Worm (Caenorhabditis elegans) whole organism, L4 larva: ENCODE measurements around the gene efk-1.

Experiments
- F37D6.2 ChIP-seq: sonication (generic microtip); optimal IDR thresholded peaks from 2 replicates; lab custom pipeline; 2016; ENCODE audit warnings: mild to moderate bottlenecking, missing genetic modification characterization, missing compliant biosample characterization
- T20F7.1 ChIP-seq: fragments of 200-800 bp; sonication (Bioruptor generic); optimal IDR thresholded peaks from 2 replicates; lab custom pipeline; 2018; ENCODE audit warnings: mild to moderate bottlenecking, missing genetic modification characterization, missing compliant biosample characterization
- Y105C5A.15 ChIP-seq: fragments of 200-800 bp; sonication (Bioruptor generic); IDR thresholded peaks from 2 replicates; pipeline ENCODE4 v1.3.6; 2022; ENCODE audit warnings: missing genetic modification characterization, missing compliant biosample characterization
- Y5F2A.4 ChIP-seq: fragments of 200-800 bp; sonication (Bioruptor generic); optimal IDR thresholded peaks from 2 replicates; lab custom pipeline; 2018; ENCODE audit warnings: mild to moderate bottlenecking, missing genetic modification characterization, missing compliant biosample characterization
- aha-1 ChIP-seq: fragments of 150-350 bp; peaks from one replicate; lab custom pipeline; 2014; ENCODE audit warnings: missing biosample characterization, missing genetic modification characterization
- ceh-20 ChIP-seq: fragments of 200-800 bp; sonication (Bioruptor generic); IDR thresholded peaks from 2 replicates; pipeline ENCODE4 v1.3.6; 2022; ENCODE audit warnings: missing genetic modification reagents, missing genetic modification characterization, missing compliant biosample characterization
- ceh-28 ChIP-seq: fragments of 150-350 bp; optimal IDR thresholded peaks from 2 replicates; lab custom pipeline; 2014; ENCODE audit warnings: missing biosample characterization, missing genetic modification reagents, missing genetic modification characterization
- ces-1 ChIP-seq: fragments of 150-350 bp; sonication (generic microtip); optimal IDR thresholded peaks from 4 replicates; lab custom pipeline; 2014; ENCODE audit warnings: missing biosample characterization, missing genetic modification reagents, missing genetic modification characterization
- ctbp-1 ChIP-seq: fragments of 200-800 bp; sonication (Bioruptor generic); IDR thresholded peaks from 2 replicates; pipeline ENCODE4 v1.3.6; 2022; ENCODE audit warnings: missing genetic modification reagents, missing genetic modification characterization, missing compliant biosample characterization
- daf-19 ChIP-seq: fragments of 200-800 bp; sonication (Bioruptor generic); conservative IDR thresholded peaks from 2 replicates; pipeline ENCODE4 v1.3.6; 2022; ENCODE audit warnings: missing genetic modification characterization, missing compliant biosample characterization
- dmd-8 ChIP-seq: fragments of 200-800 bp; sonication (Bioruptor generic); IDR thresholded peaks from 2 replicates; pipeline ENCODE4 v1.3.6; 2022; ENCODE audit warnings: missing genetic modification characterization, missing compliant biosample characterization
- duxl-1 ChIP-seq: sonication (generic microtip); optimal IDR thresholded peaks from 2 replicates; lab custom pipeline; 2016; ENCODE audit warnings: mild to moderate bottlenecking, missing genetic modification characterization, moderate library complexity, missing compliant biosample characterization; ENCODE audit not compliant: poor library complexity
- egl-43 ChIP-seq: fragments of 200-800 bp; sonication (Bioruptor generic); IDR thresholded peaks from 2 replicates; pipeline ENCODE4 v1.3.6; 2022; ENCODE audit warnings: missing genetic modification reagents, missing genetic modification characterization, missing compliant biosample characterization
- fkh-10 ChIP-seq: fragments of 150-350 bp; optimal IDR thresholded peaks from 2 replicates; lab custom pipeline; 2014; ENCODE audit warnings: missing biosample characterization, missing genetic modification reagents, missing genetic modification characterization
- hif-1 ChIP-seq, 2 experiments: sonication (generic microtip); optimal IDR thresholded peaks; 2 replicates each; lab custom pipeline; 2016 to 2017; ENCODE audit warnings: missing compliant biosample characterization in 2 of 2, missing genetic modification characterization in 2 of 2, missing genetic modification reagents in 2 of 2, missing genotype in 2 of 2, mild to moderate bottlenecking in 1 of 2
- hlh-11 ChIP-seq: fragments of 200-800 bp; sonication (Bioruptor generic); optimal IDR thresholded peaks from 2 replicates; lab custom pipeline; 2018; ENCODE audit warnings: mild to moderate bottlenecking, missing genetic modification characterization, missing compliant biosample characterization
- hlh-30 ChIP-seq: sonication (generic microtip); optimal IDR thresholded peaks from 2 replicates; lab custom pipeline; 2017; ENCODE audit warnings: antibody characterized with exemption, mild to moderate bottlenecking, missing genetic modification characterization, missing compliant biosample characterization; ENCODE audit not compliant: insufficient read depth
- jun-1 ChIP-seq: fragments of 150-350 bp; optimal IDR thresholded peaks from 2 replicates; lab custom pipeline; 2014; ENCODE audit warnings: missing biosample characterization, missing genetic modification reagents, missing genetic modification characterization
- lin-1 ChIP-seq: fragments of 200-800 bp; sonication (Bioruptor generic); IDR thresholded peaks from 2 replicates; pipeline ENCODE4 v1.3.6; 2022; ENCODE audit warnings: missing genetic modification reagents, missing genetic modification characterization, missing compliant biosample characterization
- mdl-1 ChIP-seq, 2 experiments: fragments of 150-350 bp in 1 of 2; sonication (generic microtip) in 1 of 2; optimal IDR thresholded peaks; 2 replicates each; lab custom pipeline; 2014 to 2017; ENCODE audit warnings: missing biosample characterization in 2 of 2, missing genetic modification characterization in 2 of 2
- mep-1 ChIP-seq: fragments of 150-350 bp; sonication (generic microtip); optimal IDR thresholded peaks from 3 replicates; lab custom pipeline; 2014; ENCODE audit warnings: missing biosample characterization, missing genetic modification characterization
- mxl-2 ChIP-seq: fragments of 200-800 bp; sonication (Bioruptor generic); conservative IDR thresholded peaks from 2 replicates; pipeline ENCODE4 v1.3.6; 2022; ENCODE audit warnings: missing genetic modification reagents, missing genetic modification characterization, missing compliant biosample characterization
- nhr-10 ChIP-seq: fragments of 150-350 bp; optimal IDR thresholded peaks from 2 replicates; lab custom pipeline; 2014; ENCODE audit warnings: missing biosample characterization, missing genetic modification characterization
- nhr-28 ChIP-seq: fragments of 150-350 bp; optimal IDR thresholded peaks from 2 replicates; lab custom pipeline; 2014; ENCODE audit warnings: missing biosample characterization, missing genetic modification characterization
- nhr-42 ChIP-seq: fragments of 200-800 bp; sonication (Bioruptor generic); IDR thresholded peaks from 2 replicates; pipeline ENCODE4 v1.3.6; 2022; ENCODE audit warnings: missing genetic modification characterization, missing compliant biosample characterization
- nhr-48 ChIP-seq: sonication (generic microtip); optimal IDR thresholded peaks from 2 replicates; lab custom pipeline; 2016; ENCODE audit warnings: mild to moderate bottlenecking, missing genetic modification characterization, missing compliant biosample characterization
- php-3 ChIP-seq: fragments of 200-800 bp; sonication (Bioruptor generic); IDR thresholded peaks from 2 replicates; pipeline ENCODE4 v1.3.6; 2022; ENCODE audit warnings: missing genetic modification reagents, missing genetic modification characterization, missing compliant biosample characterization
- pqm-1 ChIP-seq: sonication (generic microtip); optimal IDR thresholded peaks from 2 replicates; lab custom pipeline; 2017; ENCODE audit warnings: missing biosample characterization, missing genetic modification characterization
- rbr-2 ChIP-seq: sonication (generic microtip); optimal IDR thresholded peaks from 2 replicates; lab custom pipeline; 2016; ENCODE audit warnings: missing genotype, missing genetic modification characterization, missing compliant biosample characterization
- saeg-2 ChIP-seq: fragments of 200-800 bp; sonication (Bioruptor generic); IDR thresholded peaks from 2 replicates; pipeline ENCODE4 v1.3.6; 2022; ENCODE audit warnings: missing genetic modification reagents, missing genetic modification characterization, missing compliant biosample characterization
- set-16 ChIP-seq: fragments of 200-800 bp; sonication (Bioruptor generic); IDR thresholded peaks from 2 replicates; pipeline ENCODE4 v1.3.6; 2022; ENCODE audit warnings: missing genetic modification reagents, missing genetic modification characterization, missing compliant biosample characterization
- skn-1 ChIP-seq: fragments of 150-350 bp; optimal IDR thresholded peaks from 2 replicates; lab custom pipeline; 2014; ENCODE audit warnings: missing biosample characterization, missing genetic modification characterization
- spr-1 ChIP-seq: sonication (generic microtip); optimal IDR thresholded peaks from 2 replicates; lab custom pipeline; 2016; ENCODE audit warnings: mild to moderate bottlenecking, missing genetic modification characterization, missing compliant biosample characterization
- tag-97 ChIP-seq: fragments of 200-800 bp; sonication (Bioruptor generic); IDR thresholded peaks from 2 replicates; pipeline ENCODE4 v1.3.6; 2022; ENCODE audit warnings: missing genetic modification characterization, missing compliant biosample characterization
- unc-39 ChIP-seq: sonication (generic microtip); optimal IDR thresholded peaks from 2 replicates; lab custom pipeline; 2017; ENCODE audit warnings: missing biosample characterization, missing genetic modification characterization
- unc-62 ChIP-seq, 3 experiments: fragments of 150-350 bp in 1 of 3; sonication (generic microtip); optimal IDR thresholded peaks in 2 of 3; peaks in 1 of 3; 1 replicate in 1 of 3; 2 replicates in 2 of 3; lab custom pipeline; 2014 to 2017; ENCODE audit warnings: missing biosample characterization in 3 of 3, missing genetic modification characterization in 3 of 3, missing genetic modification reagents in 3 of 3, missing genotype in 1 of 3
- zfp-3 ChIP-seq: fragments of 200-800 bp; sonication (Bioruptor generic); conservative IDR thresholded peaks from 2 replicates; pipeline ENCODE4 v1.3.6; 2022; ENCODE audit warnings: missing genetic modification reagents, missing genetic modification characterization, missing compliant biosample characterization
- ztf-7 ChIP-seq: fragments of 150-350 bp; optimal IDR thresholded peaks from 2 replicates; lab custom pipeline; 2014; ENCODE audit warnings: missing biosample characterization, missing genetic modification characterization

The efk-1 gene

DNA sequence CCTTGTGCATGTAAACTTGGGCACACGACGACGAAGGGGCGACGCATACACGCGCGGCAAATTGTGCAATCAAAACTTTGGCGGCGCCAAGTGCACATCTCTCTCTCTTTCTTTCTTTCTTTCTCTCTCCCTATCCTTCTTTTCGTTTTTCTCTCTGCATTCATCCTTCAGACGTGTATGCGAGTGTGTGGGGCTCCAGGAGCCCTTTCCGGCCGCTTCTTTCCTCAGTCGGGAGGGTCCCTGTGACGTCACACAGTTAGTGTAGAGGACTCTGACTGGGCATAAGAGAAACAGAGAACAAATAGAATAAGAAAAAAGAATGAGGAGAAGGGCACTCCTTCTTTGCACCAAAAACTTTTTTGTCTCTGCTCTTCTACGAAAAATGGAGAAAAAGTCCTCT is 30.9 kb downstream of the efk-1 start (continued):
- no peak for TF ChIP-seq php-3 (GFP tag; lab: Robert Waterston, UW)
- TF ChIP-seq ztf-7 (tag; lab: Kevin White, UChicago): no peak
- no peak for TF ChIP-seq nhr-10 (tag; lab: Kevin White, UChicago)
- no peak for TF ChIP-seq Y5F2A.4 (GFP tag; lab: Kevin White, UChicago)
- peak in 1 of 2 experiments; percentile 61 for TF ChIP-seq hif-1 (tag; optimal IDR thresholded peaks at IDR 0.05; lab: Kevin White, UChicago)

- TF ChIP-seq nhr-48 (tag; lab: Kevin White, UChicago): no peak
- TF ChIP-seq T20F7.1 (GFP tag; lab: Kevin White, UChicago): no peak
- no peak for TF ChIP-seq daf-19
- TF ChIP-seq mxl-2: no peak
- TF ChIP-seq ceh-28 (tag; lab: Kevin White, UChicago): no peak
- TF ChIP-seq saeg-2 (GFP tag; lab: Robert Waterston, UW): no peak
- TF ChIP-seq lin-1 (GFP tag; lab: Robert Waterston, UW): no peak
- TF ChIP-seq F37D6.2 (tag; lab: Kevin White, UChicago): no peak
- TF ChIP-seq ctbp-1 (GFP tag; lab: Robert Waterston, UW): no peak
- no peak for TF ChIP-seq unc-39
- TF ChIP-seq pqm-1 (tag; lab: Kevin White, UChicago): no peak
- no peak for TF ChIP-seq nhr-42 (GFP tag; lab: Robert Waterston, UW)
- no peak for TF ChIP-seq skn-1
- TF ChIP-seq zfp-3 (GFP tag; lab: Robert Waterston, UW): no peak
- no peak for TF ChIP-seq spr-1
- TF ChIP-seq jun-1: no peak
- no peak for TF ChIP-seq aha-1 (tag; lab: Kevin White, UChicago)
- TF ChIP-seq duxl-1 (tag; lab: Kevin White, UChicago): no peak
- TF ChIP-seq tag-97 (GFP tag; lab: Robert Waterston, UW): no peak
- TF ChIP-seq ceh-20 (GFP tag; lab: Robert Waterston, UW): no peak
Observed at ce11 chrIII:6136178-6136577, 32.2 kb downstream of the efk-1 start, which contains the start of gene mvk-1. TSS of gene mvk-1 (minus strand) at chrIII:6136278.

DNA sequence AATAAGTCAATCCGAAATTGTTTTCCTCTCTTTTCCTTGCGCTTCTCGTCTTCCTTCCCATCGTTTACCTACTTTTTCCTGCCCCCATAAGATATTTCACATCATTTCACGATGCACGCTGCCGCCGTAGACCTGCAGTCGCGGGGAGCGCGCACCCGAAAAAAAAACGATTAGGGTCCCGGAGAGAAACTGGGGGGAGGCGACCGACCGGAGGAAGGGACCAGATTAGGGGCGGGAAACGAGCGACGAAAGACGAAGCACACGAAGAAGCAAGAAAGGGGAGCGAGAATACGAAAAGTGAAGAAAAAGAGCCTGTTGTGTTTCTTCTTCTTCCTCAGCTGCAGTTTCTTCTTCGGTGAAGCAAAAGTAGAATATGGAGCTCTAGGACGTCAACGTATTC is 33.1 kb downstream of the efk-1 start:
- TF ChIP-seq mep-1 (peak; percentile 69), ceh-20 (GFP tag; lab: Robert Waterston, UW) (no peak), mdl-1 (tag; optimal IDR thresholded peaks at IDR 0.05; lab: Kevin White, UChicago) (peak in 1 of 2 experiments; percentile 18), nhr-28 (tag; lab: Kevin White, UChicago) (no peak), rbr-2 (peak; percentile 18), egl-43 (GFP tag; lab: Robert Waterston, UW) (peak; percentile 29; the same call in 1 of the 2 replicates), Y105C5A.15 (GFP tag; lab: Robert Waterston, UW) (no peak), ctbp-1 (GFP tag; lab: Robert Waterston, UW) (peak; percentile 67; the same call in 1 of the 2 replicates), dmd-8 (GFP tag; lab: Robert Waterston, UW) (0 out of 2 replicates have a peak, but pooled peaks have one; percentile 7), hlh-30 (tag; lab: Kevin White, UChicago) (no peak), aha-1 (tag; lab: Kevin White, UChicago) (peak; percentile 68), set-16 (GFP tag; lab: Robert Waterston, UW) (peak; percentile 89), F37D6.2 (tag; lab: Kevin White, UChicago) (peak; percentile 57), ces-1 (GFP tag; lab: Kevin White, UChicago) (peak; percentile 5), fkh-10 (no peak), hlh-11 (tag; lab: Kevin White, UChicago) (peak; percentile 9), unc-62 (GFP tag; optimal IDR thresholded peaks at IDR 0.05 in 1 of 2; lab: Kevin White, UChicago) (peak in 1 of 2 experiments; percentile 93), unc-62 (tag; optimal IDR thresholded peaks at IDR 0.05; lab: Kevin White, UChicago) (no peak)
- TF ChIP-seq, all 104 proteins: peak for 12
